Worm (Caenorhabditis elegans): ENCODE measurements around the gene Y62H9A.10.

DNA sequence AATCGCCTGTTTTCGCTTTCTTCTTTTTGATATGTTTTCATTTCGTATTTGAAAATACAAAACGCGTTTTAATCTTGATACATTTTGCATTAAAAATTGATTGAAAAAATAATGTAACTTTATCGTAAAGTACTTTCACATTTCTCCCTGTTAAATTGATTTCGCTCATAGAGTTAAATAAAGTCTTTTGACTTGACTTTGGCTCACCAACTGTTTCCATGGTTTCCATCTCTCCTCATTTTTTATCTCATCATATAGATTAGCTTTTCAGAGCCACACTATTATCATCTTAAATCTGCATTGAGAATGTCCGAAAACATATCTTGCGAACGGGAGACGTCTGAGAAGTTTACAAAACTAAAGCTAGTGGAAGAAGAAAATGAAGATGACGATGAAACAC, 39.3 kb downstream of the Y62H9A.10 start, which contains the start of gene F54F7.10:
- TF ChIP-seq ZK185.1 (tag; optimal IDR thresholded peaks at IDR 0.05; ENCODE audit: poor library complexity, severe bottlenecking) (no peak), egl-44 (GFP tag; IDR thresholded peaks at IDR 0.05) (no peak), unc-62 (GFP tag; optimal IDR thresholded peaks at IDR 0.05) (no peak), B0019.2 (GFP tag; conservative IDR thresholded peaks at IDR 0.05) (no peak), die-1 (tag; optimal IDR thresholded peaks at IDR 0.05) (no peak)

All from whole organism, young adult.